Fruit fly (Drosophila melanogaster) whole organism, embryonic: ENCODE measurements around the gene CG34435.

Source experiments
- Bgb ChIP-seq: fragments of 200-800 bp; sonication (Bioruptor generic); IDR thresholded peaks from 2 replicates; pipeline ENCODE4 v1.3.6; 2022; ENCODE audit warnings: missing biosample characterization, missing genetic modification characterization; ENCODE audit not compliant: partially characterized antibody
- CG11093 ChIP-seq: fragments of 200-800 bp; sonication (Bioruptor generic); IDR thresholded peaks from 3 replicates; pipeline ENCODE4 v1.3.6; 2022; ENCODE audit warnings: missing biosample characterization, missing genetic modification characterization
- CG11723 ChIP-seq: fragments of 200-800 bp; sonication (Bioruptor generic); optimal IDR thresholded peaks from 2 replicates; lab custom pipeline; 2017; ENCODE audit warnings: missing biosample characterization, mild to moderate bottlenecking, missing genetic modification characterization
- CG12942 ChIP-seq: fragments of 200-800 bp; sonication (Bioruptor generic); optimal IDR thresholded peaks from 3 replicates; lab custom pipeline; 2016; ENCODE audit warnings: missing biosample characterization, missing genetic modification characterization
- CG16815 ChIP-seq: fragments of 200-800 bp; sonication (Bioruptor generic); optimal IDR thresholded peaks from 3 replicates; lab custom pipeline; 2017; ENCODE audit warnings: missing biosample characterization, mild to moderate bottlenecking, missing genetic modification characterization
- CG16863 ChIP-seq: fragments of 200-800 bp; sonication (Bioruptor generic); optimal IDR thresholded peaks from 3 replicates; lab custom pipeline; 2016; ENCODE audit warnings: missing biosample characterization, missing genetic modification characterization
- CG17612 ChIP-seq: fragments of 200-800 bp; sonication (Bioruptor generic); IDR thresholded peaks from 2 replicates; pipeline ENCODE4 v1.3.6; 2022; ENCODE audit warnings: missing biosample characterization, missing genetic modification characterization
- CG18476 ChIP-seq: fragments of 200-800 bp; sonication (Bioruptor generic); optimal IDR thresholded peaks from 2 replicates; lab custom pipeline; 2016; ENCODE audit warnings: missing biosample characterization, mild to moderate bottlenecking, missing genetic modification characterization
- CG2116 ChIP-seq: fragments of 200-800 bp; sonication (Bioruptor generic); optimal IDR thresholded peaks from 3 replicates; lab custom pipeline; 2018; ENCODE audit warnings: missing biosample characterization, mild to moderate bottlenecking, missing genetic modification characterization
- CG2120 ChIP-seq: fragments of 200-800 bp; sonication (Bioruptor generic); optimal IDR thresholded peaks from 3 replicates; lab custom pipeline; 2016; ENCODE audit warnings: missing biosample characterization, missing genetic modification characterization
- CG3163 ChIP-seq: fragments of 200-800 bp; sonication (Bioruptor generic); optimal IDR thresholded peaks from 3 replicates; lab custom pipeline; 2016; ENCODE audit warnings: missing biosample characterization, missing genetic modification characterization
- CG32532 ChIP-seq: fragments of 200-800 bp; sonication (Bioruptor generic); IDR thresholded peaks from 2 replicates; pipeline ENCODE4 v1.3.6; 2022; ENCODE audit warnings: missing biosample characterization, missing genetic modification characterization
- CG3838 ChIP-seq: fragments of 200-800 bp; sonication (Bioruptor generic); optimal IDR thresholded peaks from 3 replicates; lab custom pipeline; 2016; ENCODE audit warnings: missing biosample characterization, missing genetic modification characterization
- CG5953 ChIP-seq: fragments of 200-800 bp; sonication (Bioruptor generic); IDR thresholded peaks from 2 replicates; pipeline ENCODE4 v1.3.6; 2022; ENCODE audit warnings: missing biosample characterization, missing genetic modification characterization
- CG8089 ChIP-seq: fragments of 200-800 bp; sonication (Bioruptor generic); optimal IDR thresholded peaks from 3 replicates; lab custom pipeline; 2016; ENCODE audit warnings: missing biosample characterization, missing genetic modification characterization
- CG8924 ChIP-seq: fragments of 200-800 bp; optimal IDR thresholded peaks from 3 replicates; lab custom pipeline; 2019; ENCODE audit warnings: missing biosample characterization, mild to moderate bottlenecking, missing genetic modification characterization, moderate library complexity
- CG9817 ChIP-seq: fragments of 200-800 bp; sonication (Bioruptor generic); optimal IDR thresholded peaks from 2 replicates; lab custom pipeline; 2018; ENCODE audit warnings: missing biosample characterization, mild to moderate bottlenecking, missing genetic modification characterization, moderate library complexity
- D ChIP-seq, 2 experiments: fragments of 200-800 bp in 1 of 2; fragments of >200 bp in 1 of 2; sonication (Bioruptor generic) in 1 of 2; optimal IDR thresholded peaks; 2 replicates in 1 of 2; 3 replicates in 1 of 2; lab custom pipeline; 2017; ENCODE audit warnings: mild to moderate bottlenecking in 1 of 2, missing biosample characterization in 1 of 2, missing genetic modification characterization in 1 of 2, missing genetic modification reagents in 1 of 2
- Dref ChIP-seq: fragments of 200-800 bp; sonication (Bioruptor generic); IDR thresholded peaks from 2 replicates; pipeline ENCODE4 v1.3.6; 2022; ENCODE audit warnings: missing biosample characterization, missing genetic modification characterization
- GATAe ChIP-seq: fragments of 200-800 bp; sonication (Bioruptor generic); conservative IDR thresholded peaks from 2 replicates; pipeline ENCODE4 v1.3.6; 2022; ENCODE audit warnings: missing biosample characterization, missing genetic modification characterization
- Hmr ChIP-seq: fragments of 200-800 bp; sonication (Bioruptor generic); optimal IDR thresholded peaks from 3 replicates; lab custom pipeline; 2017; ENCODE audit warnings: mild to moderate bottlenecking, missing biosample characterization, missing genetic modification reagents, missing genetic modification characterization
- Hr39 ChIP-seq: fragments of >200 bp; optimal IDR thresholded peaks from 2 replicates; lab custom pipeline; 2017
- Hr78 ChIP-seq, 2 experiments: fragments of 200-800 bp in 1 of 2; fragments of >200 bp in 1 of 2; sonication (Bioruptor generic) in 1 of 2; optimal IDR thresholded peaks; 2 replicates each; lab custom pipeline; 2017 to 2019; ENCODE audit warnings: missing biosample characterization in 2 of 2, missing genetic modification characterization in 2 of 2, mild to moderate bottlenecking in 1 of 2, moderate library complexity in 1 of 2
- Lpt ChIP-seq: fragments of >200 bp; optimal IDR thresholded peaks from 2 replicates; lab custom pipeline; 2018; ENCODE audit warnings: missing biosample characterization, missing genetic modification characterization
- MESR4 ChIP-seq: fragments of 200-800 bp; sonication (Bioruptor generic); optimal IDR thresholded peaks from 2 replicates; lab custom pipeline; 2018; ENCODE audit warnings: missing biosample characterization, mild to moderate bottlenecking, missing genetic modification characterization, moderate library complexity
- Meics ChIP-seq: fragments of 200-800 bp; sonication (Bioruptor generic); optimal IDR thresholded peaks from 2 replicates; lab custom pipeline; 2017; ENCODE audit warnings: missing biosample characterization, mild to moderate bottlenecking, missing genetic modification characterization
- Neu2 ChIP-seq: fragments of 200-800 bp; sonication (Bioruptor generic); optimal IDR thresholded peaks from 3 replicates; lab custom pipeline; 2016; ENCODE audit warnings: missing biosample characterization, missing genetic modification characterization, borderline replicate concordance
- PHDP ChIP-seq: fragments of 200-800 bp; sonication (Bioruptor generic); optimal IDR thresholded peaks from 3 replicates; lab custom pipeline; 2018; ENCODE audit warnings: missing biosample characterization, mild to moderate bottlenecking, missing genetic modification characterization, moderate library complexity
- Ravus ChIP-seq: fragments of 200-800 bp; sonication (Bioruptor generic); IDR thresholded peaks from 2 replicates; pipeline ENCODE4 v1.3.6; 2022; ENCODE audit warnings: missing biosample characterization, missing genetic modification characterization
- Xrp1 ChIP-seq: fragments of 200-800 bp; sonication (Bioruptor generic); IDR thresholded peaks from 2 replicates; pipeline ENCODE4 v1.3.6; 2022; ENCODE audit warnings: missing biosample characterization, missing genetic modification characterization
- ab ChIP-seq: fragments of 200-800 bp; sonication (Bioruptor generic); optimal IDR thresholded peaks from 2 replicates; lab custom pipeline; 2016; ENCODE audit warnings: missing biosample characterization, missing genetic modification characterization
- ac ChIP-seq: fragments of 200-800 bp; sonication (Bioruptor generic); optimal IDR thresholded peaks from 3 replicates; lab custom pipeline; 2017; ENCODE audit warnings: missing biosample characterization, mild to moderate bottlenecking, missing genetic modification characterization
- btn ChIP-seq: fragments of 200-800 bp; sonication (Bioruptor generic); optimal IDR thresholded peaks from 2 replicates; lab custom pipeline; 2016; ENCODE audit warnings: missing biosample characterization, missing genetic modification characterization
- croc ChIP-seq: fragments of 200-800 bp; sonication (Bioruptor generic); conservative IDR thresholded peaks from 3 replicates; pipeline ENCODE4 v1.3.6; 2022; ENCODE audit warnings: missing biosample characterization, missing genetic modification characterization
- danr ChIP-seq: fragments of 200-800 bp; sonication (Bioruptor generic); IDR thresholded peaks from 2 replicates; pipeline ENCODE4 v1.3.6; 2022; ENCODE audit warnings: missing biosample characterization, missing genetic modification characterization
- eyg ChIP-seq: fragments of 200-800 bp; sonication (Bioruptor generic); optimal IDR thresholded peaks from 3 replicates; lab custom pipeline; 2016; ENCODE audit warnings: missing biosample characterization, missing genetic modification characterization
- fd3F ChIP-seq: fragments of 200-800 bp; sonication (Bioruptor generic); optimal IDR thresholded peaks from 2 replicates; lab custom pipeline; 2018; ENCODE audit warnings: missing biosample characterization, mild to moderate bottlenecking, missing genetic modification characterization, moderate library complexity
- inv ChIP-seq: fragments of 200-800 bp; sonication (Bioruptor generic); IDR thresholded peaks from 2 replicates; pipeline ENCODE4 v1.3.6; 2022; ENCODE audit warnings: missing biosample characterization, missing genetic modification characterization; ENCODE audit not compliant: partially characterized antibody
- nau ChIP-seq: fragments of 200-800 bp; sonication (Bioruptor generic); optimal IDR thresholded peaks from 3 replicates; lab custom pipeline; 2017; ENCODE audit warnings: missing biosample characterization, mild to moderate bottlenecking, missing genetic modification characterization, missing genetic modification reagents
- nerfin-1 ChIP-seq: fragments of 200-800 bp; sonication (Bioruptor generic); optimal IDR thresholded peaks from 3 replicates; lab custom pipeline; 2019; ENCODE audit warnings: missing biosample characterization, mild to moderate bottlenecking, missing genetic modification characterization, moderate library complexity
- nmo ChIP-seq: fragments of 200-800 bp; sonication (Bioruptor generic); optimal IDR thresholded peaks from 2 replicates; lab custom pipeline; 2018; ENCODE audit warnings: missing biosample characterization, mild to moderate bottlenecking, missing genetic modification characterization, moderate library complexity
- pros ChIP-seq: fragments of 200-800 bp; sonication (Bioruptor generic); optimal IDR thresholded peaks from 3 replicates; lab custom pipeline; 2019; ENCODE audit warnings: missing biosample characterization, mild to moderate bottlenecking, missing genetic modification characterization, moderate library complexity
- pum ChIP-seq: fragments of 200-800 bp; sonication (Bioruptor generic); optimal IDR thresholded peaks from 2 replicates; lab custom pipeline; 2016; ENCODE audit warnings: missing biosample characterization, missing genetic modification characterization
- ro ChIP-seq: fragments of 200-800 bp; sonication (Bioruptor generic); IDR thresholded peaks from 2 replicates; pipeline ENCODE4 v1.3.6; 2022; ENCODE audit warnings: missing biosample characterization, missing genetic modification characterization
- sens-2 ChIP-seq: fragments of 200-800 bp; sonication (Bioruptor generic); IDR thresholded peaks from 2 replicates; pipeline ENCODE4 v1.3.6; 2022; ENCODE audit warnings: missing biosample characterization, missing genetic modification characterization
- slbo ChIP-seq: fragments of 200-800 bp; sonication (Bioruptor generic); IDR thresholded peaks from 2 replicates; pipeline ENCODE4 v1.3.6; 2022; ENCODE audit warnings: missing biosample characterization, missing genetic modification characterization
- sqz ChIP-seq: fragments of 200-800 bp; sonication (Bioruptor generic); optimal IDR thresholded peaks from 3 replicates; lab custom pipeline; 2018; ENCODE audit warnings: missing biosample characterization, mild to moderate bottlenecking, missing genetic modification characterization
- sr ChIP-seq: fragments of 200-800 bp; sonication (Bioruptor generic); IDR thresholded peaks from 3 replicates; pipeline ENCODE4 v1.3.6; 2022; ENCODE audit warnings: missing biosample characterization, missing genetic modification characterization
- twi ChIP-seq: fragments of 200-800 bp; optimal IDR thresholded peaks from 2 replicates; lab custom pipeline; 2019; ENCODE audit warnings: missing biosample characterization, mild to moderate bottlenecking, missing genetic modification characterization, moderate library complexity
- wek ChIP-seq: fragments of 200-800 bp; sonication (Bioruptor generic); optimal IDR thresholded peaks from 3 replicates; lab custom pipeline; 2018; ENCODE audit warnings: missing biosample characterization, mild to moderate bottlenecking, missing genetic modification characterization, moderate library complexity

The CG34435 gene

dm6 chrX:5648437-5648959, 34.2 kb upstream of the CG34435 start, which contains the start of gene OtopLa (continued):
- TF ChIP-seq CG2116 (GFP tag; lab: Kevin White, UChicago) = peak; percentile 27
- peak; percentile 86 for TF ChIP-seq PHDP
- TF ChIP-seq sqz (GFP tag; lab: Kevin White, UChicago) = peak; percentile 58
- no peak for TF ChIP-seq Bgb (GFP tag; lab: Robert Waterston, UW)
- peak; percentile 61 for TF ChIP-seq CG3163 (GFP tag; lab: Kevin White, UChicago)
- TF ChIP-seq Neu2 (GFP tag; lab: Kevin White, UChicago) = no peak
- peak; percentile 58; the same call in 1 of the 2 replicates for TF ChIP-seq CG17612
- TF ChIP-seq Meics = peak; percentile 82
- no peak for TF ChIP-seq Dref (GFP tag; lab: Robert Waterston, UW)
- TF ChIP-seq eyg = peak; percentile 78
- peak; percentile 61 for TF ChIP-seq Ravus (GFP tag; lab: Robert Waterston, UW)
- TF ChIP-seq CG16863 = peak; percentile 78
- TF ChIP-seq nau (GFP tag; lab: Kevin White, UChicago) = no peak
- peak; percentile 50; the same call in 1 of the 2 replicates for TF ChIP-seq ro (GFP tag; lab: Robert Waterston, UW)
- peak; percentile 58 for TF ChIP-seq danr (GFP tag; lab: Robert Waterston, UW)
- peak; percentile 41; the same call in 1 of the 2 replicates for TF ChIP-seq GATAe (GFP tag; lab: Robert Waterston, UW)
- TF ChIP-seq wek (GFP tag; lab: Kevin White, UChicago) = peak; percentile 58
- peak; percentile 60 for TF ChIP-seq CG11723 (GFP tag; lab: Kevin White, UChicago)
- TF ChIP-seq Xrp1 (GFP tag; lab: Robert Waterston, UW) = peak; percentile 92
- TF ChIP-seq CG18476 (GFP tag; lab: Kevin White, UChicago) = peak; percentile 68
- peak; percentile 82 for TF ChIP-seq sens-2 (GFP tag; lab: Robert Waterston, UW)
- peak; percentile 69 for TF ChIP-seq CG9817 (tag; lab: Kevin White, UChicago)
- TF ChIP-seq croc (GFP tag; lab: Robert Waterston, UW) = peak; percentile 79
- TF ChIP-seq btn (GFP tag; lab: Kevin White, UChicago) = peak; percentile 71
- TF ChIP-seq CG5953 = peak; percentile 84
- TF ChIP-seq MESR4 = peak; percentile 15
- no peak for TF ChIP-seq pros (GFP tag; lab: Kevin White, UChicago)
- TF ChIP-seq D (optimal IDR thresholded peaks at IDR 0.05; lab: Kevin White, UChicago) = no peak
- TF ChIP-seq D (GFP tag; optimal IDR thresholded peaks at IDR 0.05; lab: Kevin White, UChicago) = peak; percentile 86
- peak; percentile 86 for TF ChIP-seq slbo (GFP tag; lab: Robert Waterston, UW)
- TF ChIP-seq pum (GFP tag; lab: Kevin White, UChicago) = peak; percentile 83
- TF ChIP-seq CG8924 = peak; percentile 75
- TF ChIP-seq ab (GFP tag; lab: Kevin White, UChicago) = peak; percentile 31
- peak; percentile 15 for TF ChIP-seq ac (GFP tag; lab: Kevin White, UChicago)
- peak; percentile 56 for TF ChIP-seq CG16815 (GFP tag; lab: Kevin White, UChicago)
- TF ChIP-seq inv (GFP tag; lab: Robert Waterston, UW) = no peak
- peak; percentile 76 for TF ChIP-seq CG11093
- peak; percentile 77 for TF ChIP-seq CG2120
- TF ChIP-seq CG8089 (GFP tag; lab: Kevin White, UChicago) = peak; percentile 76
- peak; percentile 84 for TF ChIP-seq CG32532 (GFP tag; lab: Robert Waterston, UW)
- peak; percentile 65 for TF ChIP-seq CG12942 (GFP tag; lab: Kevin White, UChicago)
- peak; percentile 59 for TF ChIP-seq fd3F (GFP tag; lab: Kevin White, UChicago)
- TF ChIP-seq Hr39 (lab: Kevin White, UChicago) = no peak
- TF ChIP-seq CG3838 (GFP tag; lab: Kevin White, UChicago) = peak; percentile 18
- TF ChIP-seq Lpt (GFP tag; lab: Kevin White, UChicago) = no peak
- peak; percentile 90 for TF ChIP-seq nmo (GFP tag; lab: Kevin White, UChicago)
- TF ChIP-seq Hr78 (GFP tag; optimal IDR thresholded peaks at IDR 0.05; lab: Kevin White, UChicago) = no peak
- TF ChIP-seq nerfin-1 (tag; lab: Kevin White, UChicago) = peak; percentile 74
- TF ChIP-seq sr (GFP tag; lab: Robert Waterston, UW) = peak; percentile 49; the same call in 1 of the 3 replicates
- TF ChIP-seq Hmr (GFP tag; lab: Kevin White, UChicago) = peak; percentile 80
- no peak for TF ChIP-seq twi (tag; lab: Kevin White, UChicago)
